Worm (Caenorhabditis elegans): ENCODE measurements around the gene F42G4.5.

DNA sequence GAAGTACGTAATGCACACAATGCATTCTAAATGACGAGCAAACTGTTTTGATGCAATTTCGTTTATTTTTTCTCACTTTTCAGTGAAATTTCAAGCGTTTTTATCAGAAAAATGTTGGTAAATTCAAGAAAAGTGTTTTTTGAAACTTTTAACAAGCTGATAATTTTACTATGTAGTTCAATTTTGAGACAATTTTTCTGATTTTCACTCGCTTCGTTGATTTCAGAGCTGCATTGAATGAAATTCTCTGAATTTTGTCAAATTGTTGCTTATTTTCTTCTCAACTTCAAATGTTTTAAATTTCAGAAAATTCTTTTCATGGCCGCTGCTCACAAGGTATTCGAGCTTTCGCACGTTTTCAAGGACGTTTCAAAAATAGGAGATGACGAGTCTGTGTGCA, 49.4 kb downstream of the F42G4.5 start, which contains the start of gene bath-45:
- TF ChIP-seq hmg-4 (GFP tag; optimal IDR thresholded peaks at IDR 0.05) = no peak
- TF ChIP-seq ama-1 (optimal IDR thresholded peaks at IDR 0.05) = no peak
- TF ChIP-seq tra-4 (tag; optimal IDR thresholded peaks at IDR 0.05) = no peak
- no peak for TF ChIP-seq sea-1 (GFP tag; conservative IDR thresholded peaks at IDR 0.05)
- no peak for TF ChIP-seq hnd-1 (tag; optimal IDR thresholded peaks at IDR 0.05)
- TF ChIP-seq aly-1 (tag; optimal IDR thresholded peaks at IDR 0.05) = no peak
- TF ChIP-seq B0310.2 (tag; optimal IDR thresholded peaks at IDR 0.05) = no peak
- no peak for TF ChIP-seq tbx-11 (GFP tag; IDR thresholded peaks at IDR 0.05)
- TF ChIP-seq flt-1 (GFP tag; IDR thresholded peaks at IDR 0.05) = no peak
- no peak for TF ChIP-seq ceh-13 (GFP tag; optimal IDR thresholded peaks at IDR 0.05)
- TF ChIP-seq pes-1 (GFP tag; IDR thresholded peaks at IDR 0.05) = no peak
- no peak for TF ChIP-seq tbx-37 (GFP tag; conservative IDR thresholded peaks at IDR 0.05)
- TF ChIP-seq scrt-1 (GFP tag; IDR thresholded peaks at IDR 0.05) = no peak

All from whole organism, early embryonic.